Fruit fly (Drosophila melanogaster) whole organism, pupa: Measurements from ENCODE around the gene AGO2.
A peak's percentile ranks its signal among the peaks of the same experiment; 100 is the strongest.

Experiments
- CG12605 ChIP-seq: fragments of 200-800 bp; sonication (Bioruptor generic); IDR thresholded peaks from 2 replicates; pipeline ENCODE4 v1.3.6; 2022; ENCODE audit warnings: missing biosample characterization, missing genetic modification characterization
- Snoo ChIP-seq: fragments of 200-800 bp; sonication (Bioruptor generic); optimal IDR thresholded peaks from 3 replicates; lab custom pipeline; 2017; ENCODE audit warnings: missing biosample characterization, mild to moderate bottlenecking, missing genetic modification characterization, inconsistent platforms
- fd96Ca ChIP-seq: fragments of 200-800 bp; sonication (Bioruptor generic); IDR thresholded peaks from 3 replicates; pipeline ENCODE4 v1.3.6; 2022; ENCODE audit warnings: missing biosample characterization, missing genetic modification characterization

- TF ChIP-seq fd96Ca (GFP tag; lab: Robert Waterston, UW) (no peak), Snoo (tag; lab: Kevin White, UChicago) (no peak), CG12605 (GFP tag; lab: Robert Waterston, UW) (0 out of 2 replicates have a peak, but pooled peaks have one; percentile 8)
Observed at dm6 chr3L:15540682-15541081, 13.2 kb upstream of the AGO2 start.
